Fruit fly (Drosophila melanogaster) Kc167 (cell line): Measurements from ENCODE around the gene fog.

Experiments
- Myc ChIP-seq: fragments of >200 bp; optimal IDR thresholded peaks from 2 replicates; lab custom pipeline; 2017; ENCODE audit warnings: missing external identifiers
- Sin3A ChIP-seq: fragments of >200 bp; optimal IDR thresholded peaks from 2 replicates; lab custom pipeline; 2018; ENCODE audit warnings: missing external identifiers
- h ChIP-seq: fragments of >200 bp; optimal IDR thresholded peaks from 3 replicates; lab custom pipeline; 2018; ENCODE audit warnings: missing external identifiers
- insv ChIP-seq: fragments of >200 bp; optimal IDR thresholded peaks from 3 replicates; lab custom pipeline; 2018; ENCODE audit warnings: missing external identifiers
- psq ChIP-seq: fragments of >200 bp; optimal IDR thresholded peaks from 2 replicates; lab custom pipeline; 2017; ENCODE audit warnings: missing external identifiers

DNA sequence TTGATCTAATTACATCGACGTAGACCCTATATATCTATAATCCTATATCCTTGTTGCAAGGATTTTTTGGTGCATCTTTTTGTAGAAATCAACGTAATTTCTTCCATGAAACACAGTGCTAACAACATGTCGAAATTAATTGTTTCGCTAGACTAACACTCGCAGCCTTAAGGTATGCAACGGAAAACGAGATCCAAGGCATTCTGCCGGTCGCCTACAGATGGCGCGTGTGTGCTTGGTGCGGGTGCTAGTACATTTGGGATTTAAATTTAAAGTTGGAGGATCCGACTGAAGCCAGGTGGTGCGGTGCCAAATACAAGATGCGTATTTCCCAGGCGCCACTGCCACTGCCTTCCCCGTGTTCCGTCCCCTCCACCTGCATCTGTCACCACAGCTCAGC, 30.3 kb downstream of the fog start:
- TF ChIP-seq h (lab: Kevin White, UChicago) = no peak
- no peak for TF ChIP-seq psq (lab: Kevin White, UChicago)
- TF ChIP-seq Sin3A (lab: Kevin White, UChicago) = no peak
- no peak for TF ChIP-seq Myc (lab: Kevin White, UChicago)
- no peak for TF ChIP-seq insv (lab: Kevin White, UChicago)
